Worm (Caenorhabditis elegans): ENCODE data around the gene unc-10.

unc-10 gene

ce11 chrX:7279671-7280389 is at the start of gene unc-10:
TSS of gene unc-10 (minus strand) at chrX:7280322.
- TF ChIP-seq lsy-12 (tag; optimal IDR thresholded peaks at IDR 0.05) (no peak), jun-1 (tag; optimal IDR thresholded peaks at IDR 0.05) (no peak), pha-4 (tag; optimal IDR thresholded peaks at IDR 0.05) (no peak), ceh-28 (tag; optimal IDR thresholded peaks at IDR 0.05) (no peak), ceh-9 (tag; optimal IDR thresholded peaks at IDR 0.05) (no peak), pqm-1 (tag; optimal IDR thresholded peaks at IDR 0.05) (no peak), elt-1 (tag; optimal IDR thresholded peaks at IDR 0.05) (no peak), daf-12 (tag; optimal IDR thresholded peaks at IDR 0.05) (no peak), nhr-77 (tag; optimal IDR thresholded peaks at IDR 0.05) (no peak)

- TF ChIP-seq mdl-1 (tag; optimal IDR thresholded peaks at IDR 0.05) = no peak
- TF ChIP-seq ceh-28 (tag; optimal IDR thresholded peaks at IDR 0.05) = no peak
- peak; percentile 59 for TF ChIP-seq nhr-25 (tag; optimal IDR thresholded peaks at IDR 0.05)
- TF ChIP-seq nhr-23 (tag; optimal IDR thresholded peaks at IDR 0.05) = peak; percentile 51
- TF ChIP-seq daf-12 (tag; optimal IDR thresholded peaks at IDR 0.05) = no peak
- no peak for TF ChIP-seq mml-1 (tag; optimal IDR thresholded peaks at IDR 0.05)
- no peak for TF ChIP-seq nhr-11 (tag; optimal IDR thresholded peaks at IDR 0.05)
- TF ChIP-seq pha-4 (tag; optimal IDR thresholded peaks at IDR 0.05) = no peak
- TF ChIP-seq sea-2 (GFP tag; optimal IDR thresholded peaks at IDR 0.05) = no peak
These were observed 49.5 kb upstream of the unc-10 start, which contains the start of gene ttr-59 for ce11 chrX:7329601-7330000. TSS of gene ttr-59 (plus strand) at chrX:7329818.

ce11 chrX:7328065-7328564 is 48.0 kb upstream of the unc-10 start:
- TF ChIP-seq elt-1 (tag; optimal IDR thresholded peaks at IDR 0.05) (peak; percentile 82), fkh-10 (GFP tag; optimal IDR thresholded peaks at IDR 0.05) (no peak), unc-62 (GFP tag; optimal IDR thresholded peaks at IDR 0.05) (peak; percentile 41)

- TF ChIP-seq lin-39 (tag; optimal IDR thresholded peaks at IDR 0.05) (peak; percentile 54), hmg-11 (tag; optimal IDR thresholded peaks at IDR 0.05) (peak; percentile 56), nfya-1 (tag; optimal IDR thresholded peaks at IDR 0.05; ENCODE audit: insufficient read depth) (peak; percentile 36), nhr-76 (tag; optimal IDR thresholded peaks at IDR 0.05) (no peak)
These were observed 47.0 kb upstream of the unc-10 start, which contains the start of gene sng-1 for ce11 chrX:7326967-7327651. TSS of gene sng-1 (plus strand) at chrX:7327601.

ce11 chrX:7323604-7324003 is 43.5 kb upstream of the unc-10 start:
- TF ChIP-seq elt-3 (tag; optimal IDR thresholded peaks at IDR 0.05) = peak in 1 of 3 experiments; percentile 6
- TF ChIP-seq aly-2 (tag; optimal IDR thresholded peaks at IDR 0.05) = no peak
- TF ChIP-seq lsy-12 (tag; optimal IDR thresholded peaks at IDR 0.05) = peak; percentile 58
- TF ChIP-seq nhr-43 (tag; optimal IDR thresholded peaks at IDR 0.05; ENCODE audit: poor library complexity, severe bottlenecking) = peak; percentile 71
- peak; percentile 49 for TF ChIP-seq pqm-1 (tag; optimal IDR thresholded peaks at IDR 0.05)
- TF ChIP-seq jun-1 (tag; optimal IDR thresholded peaks at IDR 0.05) = no peak
- TF ChIP-seq unc-39 (tag; optimal IDR thresholded peaks at IDR 0.05) = no peak
- no peak for TF ChIP-seq eor-1 (tag; optimal IDR thresholded peaks at IDR 0.05)
- no peak for TF ChIP-seq daf-12 (tag; optimal IDR thresholded peaks at IDR 0.05)
- no peak for TF ChIP-seq nhr-76 (tag; optimal IDR thresholded peaks at IDR 0.05)
- TF ChIP-seq fkh-2 (tag; optimal IDR thresholded peaks at IDR 0.05) = no peak
- peak; percentile 31 for TF ChIP-seq tbx-2 (tag; optimal IDR thresholded peaks at IDR 0.05)
- TF ChIP-seq nhr-25 (tag; optimal IDR thresholded peaks at IDR 0.05) = peak; percentile 13
- peak; percentile 67 for TF ChIP-seq elt-2 (tag; optimal IDR thresholded peaks at IDR 0.05)
- no peak for TF ChIP-seq egl-5 (tag; optimal IDR thresholded peaks at IDR 0.05)
- no peak for TF ChIP-seq lin-39 (tag; optimal IDR thresholded peaks at IDR 0.05)
- peak; percentile 20 for TF ChIP-seq skn-1 (tag; optimal IDR thresholded peaks at IDR 0.05)
- TF ChIP-seq fos-1 (tag; optimal IDR thresholded peaks at IDR 0.05) = no peak
- no peak for TF ChIP-seq ceh-16 (tag; optimal IDR thresholded peaks at IDR 0.05)
- no peak for TF ChIP-seq elt-1 (tag; optimal IDR thresholded peaks at IDR 0.05)
- peak; percentile 38 for TF ChIP-seq nfya-1 (tag; optimal IDR thresholded peaks at IDR 0.05; ENCODE audit: insufficient read depth)

All from whole organism, L3 larva.